Worm (Caenorhabditis elegans) whole organism, L4 larva: ENCODE results near the gene ugt-15.

Source experiments
- R02D3.7 ChIP-seq: fragments of 150-350 bp; sonication (generic microtip); optimal IDR thresholded peaks from 3 replicates; lab custom pipeline; 2014; ENCODE audit warnings: missing biosample characterization, missing genetic modification characterization
- Y105C5A.15 ChIP-seq: fragments of 200-800 bp; sonication (Bioruptor generic); IDR thresholded peaks from 2 replicates; pipeline ENCODE4 v1.3.6; 2022; ENCODE audit warnings: missing genetic modification characterization, missing compliant biosample characterization
- aly-2 ChIP-seq: sonication (generic microtip); optimal IDR thresholded peaks from 2 replicates; lab custom pipeline; 2018; ENCODE audit warnings: missing biosample characterization, missing genetic modification characterization
- attf-4 ChIP-seq: sonication (generic microtip); optimal IDR thresholded peaks from 3 replicates; lab custom pipeline; 2017; ENCODE audit warnings: missing biosample characterization, missing genetic modification characterization
- gei-8 ChIP-seq: fragments of 200-800 bp; sonication (Bioruptor generic); optimal IDR thresholded peaks from 2 replicates; lab custom pipeline; 2018; ENCODE audit warnings: mild to moderate bottlenecking, missing genetic modification characterization, missing compliant biosample characterization
- hlh-11 ChIP-seq: fragments of 200-800 bp; sonication (Bioruptor generic); optimal IDR thresholded peaks from 2 replicates; lab custom pipeline; 2018; ENCODE audit warnings: mild to moderate bottlenecking, missing genetic modification characterization, missing compliant biosample characterization
- lin-13 ChIP-seq: fragments of 150-350 bp; optimal IDR thresholded peaks from 2 replicates; lab custom pipeline; 2014; ENCODE audit warnings: missing biosample characterization, missing genetic modification reagents, missing genetic modification characterization
- lin-39 ChIP-seq: fragments of 150-350 bp; optimal IDR thresholded peaks from 2 replicates; lab custom pipeline; 2014; ENCODE audit warnings: missing biosample characterization, missing genetic modification reagents, missing genetic modification characterization
- unc-39 ChIP-seq: sonication (generic microtip); optimal IDR thresholded peaks from 2 replicates; lab custom pipeline; 2017; ENCODE audit warnings: missing biosample characterization, missing genetic modification characterization
- unc-62 ChIP-seq, 3 experiments: fragments of 150-350 bp in 1 of 3; sonication (generic microtip); optimal IDR thresholded peaks in 2 of 3; peaks in 1 of 3; 1 replicate in 1 of 3; 2 replicates in 2 of 3; lab custom pipeline; 2014 to 2017; ENCODE audit warnings: missing biosample characterization in 3 of 3, missing genetic modification characterization in 3 of 3, missing genetic modification reagents in 3 of 3, missing genotype in 1 of 3

ce11 chrV:12859144-12859543 lies 31.8 kb downstream of the ugt-15 start, which contains the start of gene anp-1:
- TF ChIP-seq attf-4 (tag; lab: Kevin White, UChicago) (no peak), aly-2 (no peak), R02D3.7 (no peak), gei-8 (GFP tag; lab: Kevin White, UChicago) (no peak), unc-62 (GFP tag; optimal IDR thresholded peaks at IDR 0.05 in 1 of 2; lab: Kevin White, UChicago) (no peak), unc-62 (tag; optimal IDR thresholded peaks at IDR 0.05; lab: Kevin White, UChicago) (no peak), hlh-11 (tag; lab: Kevin White, UChicago) (no peak), lin-13 (GFP tag; lab: Kevin White, UChicago) (no peak), lin-39 (tag; lab: Kevin White, UChicago) (no peak), unc-39 (no peak), Y105C5A.15 (GFP tag; lab: Robert Waterston, UW) (no peak)
